Worm (Caenorhabditis elegans) whole organism, L2 larva: Measurements from ENCODE around the gene shw-1.
A peak's percentile ranks its signal among the peaks of the same experiment; 100 is the strongest.

Source experiments
- C34F6.9 ChIP-seq: fragments of 150-350 bp; optimal IDR thresholded peaks from 2 replicates; lab custom pipeline; 2014; ENCODE audit warnings: missing biosample characterization, missing genetic modification characterization
- F13H6.1 ChIP-seq: sonication (generic microtip); optimal IDR thresholded peaks from 2 replicates; lab custom pipeline; 2016; ENCODE audit warnings: missing genetic modification characterization, missing compliant biosample characterization
- ama-1 ChIP-seq: fragments of 150-350 bp; optimal IDR thresholded peaks from 2 replicates; lab custom pipeline; 2018; ENCODE audit warnings: inconsistent platforms
- ceh-16 ChIP-seq: fragments of 150-350 bp; optimal IDR thresholded peaks from 2 replicates; lab custom pipeline; 2014; ENCODE audit warnings: missing biosample characterization, missing genetic modification characterization
- fos-1 ChIP-seq: fragments of 150-350 bp; optimal IDR thresholded peaks from 2 replicates; lab custom pipeline; 2014; ENCODE audit warnings: missing biosample characterization, missing genetic modification characterization
- lin-11 ChIP-seq: fragments of 150-350 bp; sonication (generic microtip); optimal IDR thresholded peaks from 2 replicates; lab custom pipeline; 2014; ENCODE audit warnings: missing biosample characterization, missing genetic modification characterization, inconsistent platforms, mixed read lengths
- mbf-1 ChIP-seq: sonication (generic microtip); optimal IDR thresholded peaks from 2 replicates; lab custom pipeline; 2017; ENCODE audit warnings: missing biosample characterization, missing genetic modification characterization
- nhr-237 ChIP-seq: fragments of 150-350 bp; optimal IDR thresholded peaks from 2 replicates; lab custom pipeline; 2014; ENCODE audit warnings: missing biosample characterization, missing genetic modification characterization
- nhr-25 ChIP-seq: fragments of 150-350 bp; sonication (generic microtip); optimal IDR thresholded peaks from 3 replicates; lab custom pipeline; 2014; ENCODE audit warnings: missing biosample characterization, missing genetic modification characterization
- skn-1 ChIP-seq: sonication (generic microtip); optimal IDR thresholded peaks from 2 replicates; lab custom pipeline; 2017; ENCODE audit warnings: missing biosample characterization, missing genetic modification characterization
- snpc-4 ChIP-seq: fragments of 150-350 bp; optimal IDR thresholded peaks from 2 replicates; lab custom pipeline; 2014; ENCODE audit warnings: missing biosample characterization, missing genetic modification characterization
- ztf-11 ChIP-seq: sonication (generic microtip); optimal IDR thresholded peaks from 2 replicates; lab custom pipeline; 2017; ENCODE audit warnings: missing biosample characterization, missing genetic modification characterization

DNA sequence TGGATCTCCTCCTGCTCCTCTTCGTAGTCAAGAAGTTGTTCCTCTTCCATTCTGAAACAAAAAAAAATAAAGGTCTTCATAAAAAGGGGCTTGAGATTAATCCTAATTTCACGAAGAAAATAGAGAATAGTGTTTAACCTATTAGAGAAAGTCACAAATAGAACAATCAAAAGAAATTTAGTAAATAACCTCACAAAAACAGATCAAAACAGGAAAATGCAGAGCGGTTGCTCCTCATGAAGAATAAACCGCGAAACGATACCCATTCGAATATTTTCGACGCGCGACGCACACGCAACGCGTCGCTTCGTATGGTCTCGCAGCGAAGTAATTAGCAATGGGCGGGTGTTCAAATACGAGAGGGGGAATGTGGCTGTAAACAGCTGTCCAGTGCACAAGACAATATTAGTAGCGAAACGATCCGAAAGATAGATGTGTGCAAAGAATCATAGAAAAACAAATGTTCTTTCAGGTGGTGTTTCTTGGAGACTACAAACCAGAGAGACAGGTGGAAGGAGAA lies 7.6 kb upstream of the shw-1 start, which contains the start of gene hel-1:
- no peak for TF ChIP-seq nhr-237 (tag; lab: Kevin White, UChicago)
- TF ChIP-seq fos-1 (tag; lab: Kevin White, UChicago), result peak; percentile 44
- peak; percentile 61 for TF ChIP-seq nhr-25 (tag; lab: Kevin White, UChicago)
- peak; percentile 68 for TF ChIP-seq ama-1 (lab: Kevin White, UChicago)
- TF ChIP-seq snpc-4 (tag; lab: Kevin White, UChicago), result peak; percentile 40
- TF ChIP-seq F13H6.1 (tag; lab: Kevin White, UChicago), result peak; percentile 65
- peak; percentile 91 for TF ChIP-seq C34F6.9 (tag; lab: Kevin White, UChicago)
- TF ChIP-seq mbf-1, result no peak
- no peak for TF ChIP-seq skn-1 (tag; lab: Kevin White, UChicago)
- TF ChIP-seq ceh-16 (tag; lab: Kevin White, UChicago), result peak; percentile 78
- no peak for TF ChIP-seq ztf-11 (tag; lab: Kevin White, UChicago)
- peak; percentile 81 for TF ChIP-seq lin-11 (tag; lab: Kevin White, UChicago)
